Fruit fly (Drosophila melanogaster) Kc167 (cell line): ENCODE data around the gene DEF8.

ENCODE experiments used
- Myc ChIP-seq: fragments of >200 bp; optimal IDR thresholded peaks from 2 replicates; lab custom pipeline; 2017; ENCODE audit warnings: missing external identifiers
- Sin3A ChIP-seq: fragments of >200 bp; optimal IDR thresholded peaks from 2 replicates; lab custom pipeline; 2018; ENCODE audit warnings: missing external identifiers
- h ChIP-seq: fragments of >200 bp; optimal IDR thresholded peaks from 3 replicates; lab custom pipeline; 2018; ENCODE audit warnings: missing external identifiers
- insv ChIP-seq: fragments of >200 bp; optimal IDR thresholded peaks from 3 replicates; lab custom pipeline; 2018; ENCODE audit warnings: missing external identifiers
- psq ChIP-seq: fragments of >200 bp; optimal IDR thresholded peaks from 2 replicates; lab custom pipeline; 2017; ENCODE audit warnings: missing external identifiers

DNA sequence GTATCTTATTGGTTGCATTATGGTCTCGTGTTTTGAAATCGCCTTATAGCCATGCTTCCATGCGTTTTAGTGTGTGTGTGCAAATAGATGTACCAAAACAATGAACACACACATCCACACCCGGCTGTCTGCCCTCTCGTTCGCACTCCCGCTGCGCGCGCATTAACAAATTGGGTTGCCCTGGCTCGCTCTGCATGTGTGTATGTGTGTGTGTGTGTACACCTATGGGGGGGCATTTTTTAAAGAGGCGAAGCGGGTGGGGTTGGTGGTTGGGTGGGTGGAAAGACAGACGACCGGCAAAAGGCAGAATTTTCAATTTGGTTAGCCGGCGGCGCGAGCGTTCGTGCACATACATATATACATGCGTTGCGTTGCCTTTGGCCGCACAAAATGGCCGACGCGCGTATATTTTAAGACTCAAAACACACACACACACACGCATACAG lies 7.8 kb upstream of the DEF8 start:
- TF ChIP-seq Sin3A (no peak), insv (lab: Kevin White, UChicago) (no peak), h (no peak), Myc (lab: Kevin White, UChicago) (no peak), psq (no peak)
